Worm (Caenorhabditis elegans) whole organism, L2 larva: ENCODE measurements around the gene T15B7.8.

Experiments used
- C34F6.9 ChIP-seq: fragments of 150-350 bp; optimal IDR thresholded peaks from 2 replicates; lab custom pipeline; 2014; ENCODE audit warnings: missing biosample characterization, missing genetic modification characterization
- F13H6.1 ChIP-seq: sonication (generic microtip); optimal IDR thresholded peaks from 2 replicates; lab custom pipeline; 2016; ENCODE audit warnings: missing genetic modification characterization, missing compliant biosample characterization
- R02D3.7 ChIP-seq: fragments of 150-350 bp; optimal IDR thresholded peaks from 2 replicates; lab custom pipeline; 2014; ENCODE audit warnings: missing biosample characterization, missing genetic modification characterization
- aly-2 ChIP-seq: fragments of 150-350 bp; optimal IDR thresholded peaks from 2 replicates; lab custom pipeline; 2014; ENCODE audit warnings: missing biosample characterization, missing genetic modification characterization
- blmp-1 ChIP-seq: sonication (generic microtip); optimal IDR thresholded peaks from 2 replicates; lab custom pipeline; 2017; ENCODE audit warnings: missing genetic modification characterization, mild to moderate bottlenecking, missing compliant biosample characterization, antibody characterized with exemption, moderate library complexity; ENCODE audit not compliant: insufficient read depth
- crh-2 ChIP-seq: sonication (generic microtip); optimal IDR thresholded peaks from 2 replicates; lab custom pipeline; 2017; ENCODE audit warnings: missing biosample characterization, missing genetic modification characterization
- dmd-4 ChIP-seq: sonication (generic microtip); optimal IDR thresholded peaks from 2 replicates; lab custom pipeline; 2017; ENCODE audit warnings: missing biosample characterization, missing genetic modification characterization
- elt-1 ChIP-seq: fragments of 150-350 bp; optimal IDR thresholded peaks from 2 replicates; lab custom pipeline; 2014; ENCODE audit warnings: missing biosample characterization, missing genetic modification characterization
- elt-3 ChIP-seq: sonication (generic microtip); optimal IDR thresholded peaks from 2 replicates; lab custom pipeline; 2017; ENCODE audit warnings: missing biosample characterization, missing genetic modification characterization
- fos-1 ChIP-seq: fragments of 150-350 bp; optimal IDR thresholded peaks from 2 replicates; lab custom pipeline; 2014; ENCODE audit warnings: missing biosample characterization, missing genetic modification characterization
- gmeb-1 ChIP-seq: fragments of 150-350 bp; optimal IDR thresholded peaks from 2 replicates; lab custom pipeline; 2014; ENCODE audit warnings: missing biosample characterization, missing genetic modification characterization
- lin-11 ChIP-seq: fragments of 150-350 bp; sonication (generic microtip); optimal IDR thresholded peaks from 2 replicates; lab custom pipeline; 2014; ENCODE audit warnings: missing biosample characterization, missing genetic modification characterization, inconsistent platforms, mixed read lengths
- lin-13 ChIP-seq: fragments of 150-350 bp; optimal IDR thresholded peaks from 2 replicates; lab custom pipeline; 2014; ENCODE audit warnings: missing biosample characterization, missing genetic modification reagents, missing genetic modification characterization
- lin-39 ChIP-seq: fragments of 150-350 bp; optimal IDR thresholded peaks from 2 replicates; lab custom pipeline; 2014; ENCODE audit warnings: missing biosample characterization, missing genetic modification reagents, missing genetic modification characterization
- lsy-2 ChIP-seq, 2 experiments: fragments of 150-350 bp in 1 of 2; sonication (generic microtip) in 1 of 2; optimal IDR thresholded peaks; 2 replicates each; lab custom pipeline; 2014 to 2017; ENCODE audit warnings: missing biosample characterization in 2 of 2, missing genetic modification characterization in 2 of 2
- mab-5 ChIP-seq: fragments of 150-350 bp; optimal IDR thresholded peaks from 2 replicates; lab custom pipeline; 2014; ENCODE audit warnings: missing biosample characterization, missing genetic modification characterization
- mbf-1 ChIP-seq: sonication (generic microtip); optimal IDR thresholded peaks from 2 replicates; lab custom pipeline; 2017; ENCODE audit warnings: missing biosample characterization, missing genetic modification characterization
- nhr-10 ChIP-seq: sonication (generic microtip); optimal IDR thresholded peaks from 2 replicates; lab custom pipeline; 2017; ENCODE audit warnings: missing biosample characterization, missing genetic modification characterization
- nhr-11 ChIP-seq: fragments of 150-350 bp; optimal IDR thresholded peaks from 2 replicates; lab custom pipeline; 2014; ENCODE audit warnings: missing biosample characterization, missing genetic modification characterization
- nhr-12 ChIP-seq: fragments of 150-350 bp; optimal IDR thresholded peaks from 2 replicates; lab custom pipeline; 2014; ENCODE audit warnings: missing biosample characterization, missing genetic modification characterization
- nhr-129 ChIP-seq: fragments of 150-350 bp; optimal IDR thresholded peaks from 2 replicates; lab custom pipeline; 2014; ENCODE audit warnings: missing biosample characterization, missing genetic modification characterization
- nhr-21 ChIP-seq: fragments of 150-350 bp; optimal IDR thresholded peaks from 2 replicates; lab custom pipeline; 2014; ENCODE audit warnings: missing biosample characterization, missing genetic modification characterization
- nhr-6 ChIP-seq: fragments of 150-350 bp; optimal IDR thresholded peaks from 2 replicates; lab custom pipeline; 2014; ENCODE audit warnings: missing biosample characterization, missing genetic modification characterization
- peb-1 ChIP-seq: fragments of 150-350 bp; optimal IDR thresholded peaks from 2 replicates; lab custom pipeline; 2014; ENCODE audit warnings: missing biosample characterization, missing genetic modification characterization
- sem-4 ChIP-seq: fragments of 150-350 bp; optimal IDR thresholded peaks from 2 replicates; lab custom pipeline; 2014; ENCODE audit warnings: missing biosample characterization, missing genetic modification reagents, missing genetic modification characterization
- skn-1 ChIP-seq: sonication (generic microtip); optimal IDR thresholded peaks from 2 replicates; lab custom pipeline; 2017; ENCODE audit warnings: missing biosample characterization, missing genetic modification characterization
- sma-3 ChIP-seq: sonication (generic microtip); optimal IDR thresholded peaks from 2 replicates; lab custom pipeline; 2016; ENCODE audit warnings: missing genetic modification reagents, missing genetic modification characterization, missing compliant biosample characterization
- sma-9 ChIP-seq, 2 experiments: fragments of 150-350 bp in 1 of 2; sonication (generic microtip) in 1 of 2; optimal IDR thresholded peaks; 2 replicates each; lab custom pipeline; 2014 to 2016; ENCODE audit warnings: missing genetic modification characterization in 2 of 2, mild to moderate bottlenecking in 1 of 2, missing biosample characterization in 1 of 2, missing compliant biosample characterization in 1 of 2, missing genetic modification reagents in 1 of 2, moderate library complexity in 1 of 2
- unc-39 ChIP-seq: fragments of 150-350 bp; optimal IDR thresholded peaks from 2 replicates; lab custom pipeline; 2014; ENCODE audit warnings: missing biosample characterization, missing genetic modification characterization
- unc-55 ChIP-seq: fragments of 150-350 bp; sonication (generic microtip); optimal IDR thresholded peaks from 3 replicates; lab custom pipeline; 2014; ENCODE audit warnings: missing biosample characterization, missing genetic modification reagents, missing genetic modification characterization
- ztf-11 ChIP-seq: sonication (generic microtip); optimal IDR thresholded peaks from 2 replicates; lab custom pipeline; 2017; ENCODE audit warnings: missing biosample characterization, missing genetic modification characterization
- ztf-4 ChIP-seq: fragments of 150-350 bp; optimal IDR thresholded peaks from 2 replicates; lab custom pipeline; 2014; ENCODE audit warnings: missing biosample characterization, missing genetic modification characterization

Gene T15B7.8

DNA sequence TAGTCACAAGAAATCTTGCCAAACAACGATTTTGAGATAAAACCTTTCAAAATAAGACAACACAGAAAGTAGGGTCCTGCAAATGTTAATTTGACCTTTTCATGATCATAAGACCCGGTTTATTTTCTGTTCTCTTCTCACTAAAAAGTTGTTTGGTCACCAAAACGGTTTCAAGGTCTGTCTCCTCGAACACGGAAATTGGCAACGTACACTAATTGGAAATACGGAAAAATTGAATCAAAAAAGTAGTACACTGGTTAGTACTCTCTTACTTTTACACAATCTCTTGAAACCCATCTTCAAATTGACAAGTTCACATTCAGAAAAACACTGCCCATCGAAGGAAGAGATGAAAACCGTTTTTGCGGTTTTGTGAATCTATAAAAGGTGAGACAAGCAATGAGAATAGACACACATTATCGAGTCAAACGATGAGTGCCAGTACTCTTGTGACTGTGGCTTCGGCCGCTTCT is 9.2 kb downstream of the T15B7.8 start, which contains the start of gene col-142:
Gene col-142, plus strand, starts transcription at position 423 of the 473 bp plus-strand sequence.
- TF ChIP-seq sma-3 (GFP tag; lab: Kevin White, UChicago): peak; percentile 8
- no peak for TF ChIP-seq nhr-11

- TF ChIP-seq elt-1 (tag; lab: Kevin White, UChicago) (no peak), crh-2 (no peak), unc-55 (GFP tag; lab: Kevin White, UChicago) (no peak), nhr-11 (no peak)
These were observed 9.9 kb downstream of the T15B7.8 start for ce11 chrV:6831539-6831938.

ce11 chrV:6835242-6835641 is 13.6 kb downstream of the T15B7.8 start, which contains the start of the genes T15B7.14 and col-143:
T15B7.14 (minus strand) TSS chrV:6835342.
col-143 (plus strand) TSS chrV:6835635.
- TF ChIP-seq lin-39 (tag; lab: Kevin White, UChicago): no peak
- no peak for TF ChIP-seq fos-1 (tag; lab: Kevin White, UChicago)
- TF ChIP-seq blmp-1 (tag; lab: Kevin White, UChicago): no peak
- TF ChIP-seq dmd-4 (tag; lab: Kevin White, UChicago): no peak
- TF ChIP-seq elt-1 (tag; lab: Kevin White, UChicago): no peak
- no peak for TF ChIP-seq unc-39 (tag; lab: Kevin White, UChicago)
- no peak for TF ChIP-seq ztf-11
- no peak for TF ChIP-seq sem-4 (tag; lab: Kevin White, UChicago)
- no peak for TF ChIP-seq aly-2 (tag; lab: Kevin White, UChicago)
- no peak for TF ChIP-seq skn-1

ce11 chrV:6836036-6836435 is 14.4 kb downstream of the T15B7.8 start:
- no peak for TF ChIP-seq ztf-4 (tag; lab: Kevin White, UChicago)
- no peak for TF ChIP-seq lin-11 (tag; lab: Kevin White, UChicago)
- TF ChIP-seq lin-13: no peak
- no peak for TF ChIP-seq lsy-2 (tag; optimal IDR thresholded peaks at IDR 0.05; lab: Kevin White, UChicago)
- TF ChIP-seq unc-39 (tag; lab: Kevin White, UChicago): no peak

ce11 chrV:6838599-6838998 is 17.0 kb downstream of the T15B7.8 start, which contains the start of gene T15B7.15:
T15B7.15 (minus strand) TSS chrV:6838665.
- TF ChIP-seq nhr-6 (no peak), sma-9 (GFP tag; optimal IDR thresholded peaks at IDR 0.05; lab: Kevin White, UChicago) (peak; percentile 8), sma-9 (tag; optimal IDR thresholded peaks at IDR 0.05; lab: Kevin White, UChicago) (no peak), C34F6.9 (tag; lab: Kevin White, UChicago) (peak; percentile 50), lsy-2 (tag; optimal IDR thresholded peaks at IDR 0.05; lab: Kevin White, UChicago) (no peak), sma-3 (GFP tag; lab: Kevin White, UChicago) (no peak), gmeb-1 (tag; lab: Kevin White, UChicago) (peak; percentile 78), unc-55 (GFP tag; lab: Kevin White, UChicago) (peak; percentile 81), R02D3.7 (peak; percentile 93)

DNA sequence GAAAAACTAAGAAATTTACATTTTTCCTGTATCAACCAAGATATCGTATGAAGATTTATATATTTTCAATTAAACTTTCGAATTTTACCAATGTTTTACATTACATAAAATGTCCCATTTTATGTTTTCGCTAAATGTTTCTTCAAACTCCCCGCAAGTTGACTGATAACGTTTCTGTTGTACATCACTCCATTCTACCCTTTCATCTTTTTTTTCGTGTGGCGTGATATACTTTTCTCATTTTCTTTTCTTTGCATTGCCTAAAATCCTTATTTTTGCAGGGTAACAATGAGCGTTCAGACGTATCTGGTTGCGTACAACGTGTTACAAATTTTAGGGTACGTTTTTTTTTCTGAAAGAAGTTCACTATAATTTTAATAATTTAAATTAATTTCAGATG is 17.4 kb downstream of the T15B7.8 start, which contains the start of gene hpo-8:
Gene hpo-8, plus strand, starts transcription at position 282 of the 400 bp plus-strand sequence.
- TF ChIP-seq sem-4 (tag; lab: Kevin White, UChicago): no peak
- TF ChIP-seq sma-3 (GFP tag; lab: Kevin White, UChicago): no peak
- TF ChIP-seq mab-5 (tag; lab: Kevin White, UChicago): no peak
- no peak for TF ChIP-seq mbf-1
- TF ChIP-seq nhr-10 (tag; lab: Kevin White, UChicago): no peak
- no peak for TF ChIP-seq ztf-4 (tag; lab: Kevin White, UChicago)
- TF ChIP-seq lin-13: no peak
- TF ChIP-seq blmp-1 (tag; lab: Kevin White, UChicago): no peak
- no peak for TF ChIP-seq nhr-12 (tag; lab: Kevin White, UChicago)
- no peak for TF ChIP-seq nhr-21 (tag; lab: Kevin White, UChicago)
- no peak for TF ChIP-seq nhr-129 (tag; lab: Kevin White, UChicago)
- no peak for TF ChIP-seq ztf-11
- TF ChIP-seq elt-3 (tag; lab: Kevin White, UChicago): no peak
- TF ChIP-seq unc-39 (tag; lab: Kevin White, UChicago): no peak
- no peak for TF ChIP-seq F13H6.1 (tag; lab: Kevin White, UChicago)
- TF ChIP-seq lin-39 (tag; lab: Kevin White, UChicago): no peak
- no peak for TF ChIP-seq peb-1 (tag; lab: Kevin White, UChicago)
- no peak for TF ChIP-seq unc-55 (GFP tag; lab: Kevin White, UChicago)
- TF ChIP-seq, all 48 proteins: peak for 0
